Worm (Caenorhabditis elegans): ENCODE results near the gene F58G6.3.

ce11 chrIV:9655556-9655955 is 2.2 kb downstream of the F58G6.3 start:
- TF ChIP-seq pqm-1 (tag; optimal IDR thresholded peaks at IDR 0.05) (no peak), nhr-6 (tag; optimal IDR thresholded peaks at IDR 0.05) (no peak), mes-2 (tag; optimal IDR thresholded peaks at IDR 0.05; ENCODE audit: poor library complexity, severe bottlenecking) (no peak), F37D6.2 (tag; optimal IDR thresholded peaks at IDR 0.05) (no peak), fkh-10 (GFP tag; optimal IDR thresholded peaks at IDR 0.05) (no peak), ceh-32 (tag; optimal IDR thresholded peaks at IDR 0.05; ENCODE audit: poor library complexity) (no peak), nhr-10 (tag; optimal IDR thresholded peaks at IDR 0.05) (no peak), nhr-237 (tag; optimal IDR thresholded peaks at IDR 0.05) (no peak), snpc-4 (tag; optimal IDR thresholded peaks at IDR 0.05) (no peak)
